Worm (Caenorhabditis elegans): ENCODE measurements around the gene col-121.

- no peak for TF ChIP-seq lin-39 (tag; optimal IDR thresholded peaks at IDR 0.05)
- no peak for TF ChIP-seq elt-3 (tag; optimal IDR thresholded peaks at IDR 0.05)
- no peak for TF ChIP-seq ama-1 (optimal IDR thresholded peaks at IDR 0.05)
- no peak for TF ChIP-seq blmp-1 (tag; optimal IDR thresholded peaks at IDR 0.05; ENCODE audit: insufficient read depth)
- no peak for TF ChIP-seq nhr-25 (tag; optimal IDR thresholded peaks at IDR 0.05)
Observed at ce11 chrIV:9422408-9422807, 26.4 kb upstream of the col-121 start, which contains the start of gene F56D5.9.

Measured in whole organism, L2 larva.